Worm (Caenorhabditis elegans) whole organism, early embryonic: ENCODE results near the gene cst-1.

ENCODE experiments used
- B0310.2 ChIP-seq: sonication (generic microtip); optimal IDR thresholded peaks from 2 replicates; lab custom pipeline; 2016; ENCODE audit warnings: mild to moderate bottlenecking, missing genetic modification characterization, missing compliant biosample characterization
- F13C5.2 ChIP-seq: sonication (generic microtip); optimal IDR thresholded peaks from 2 replicates; lab custom pipeline; 2017; ENCODE audit warnings: mild to moderate bottlenecking, missing genetic modification characterization, inconsistent platforms, missing compliant biosample characterization
- aly-1 ChIP-seq: sonication (generic microtip); optimal IDR thresholded peaks from 2 replicates; lab custom pipeline; 2016; ENCODE audit warnings: missing genetic modification characterization, missing compliant biosample characterization
- ama-1 ChIP-seq: fragments of 150-350 bp; optimal IDR thresholded peaks from 2 replicates; lab custom pipeline; 2014
- ceh-13 ChIP-seq: fragments of 200-800 bp; sonication (Bioruptor generic); optimal IDR thresholded peaks from 2 replicates; lab custom pipeline; 2018; ENCODE audit warnings: mild to moderate bottlenecking, missing genetic modification characterization, missing compliant biosample characterization
- ceh-36 ChIP-seq: sonication (generic microtip); optimal IDR thresholded peaks from 2 replicates; lab custom pipeline; 2016; ENCODE audit warnings: missing genetic modification characterization, inconsistent platforms, missing compliant biosample characterization
- ets-7 ChIP-seq: sonication (generic microtip); optimal IDR thresholded peaks from 2 replicates; lab custom pipeline; 2016; ENCODE audit warnings: missing genotype, missing genetic modification characterization, missing compliant biosample characterization
- flt-1 ChIP-seq: fragments of 200-800 bp; sonication (Bioruptor generic); IDR thresholded peaks from 2 replicates; pipeline ENCODE4 v1.3.6; 2022; ENCODE audit warnings: missing genetic modification characterization, missing compliant biosample characterization
- hmbx-1 ChIP-seq: sonication (generic microtip); optimal IDR thresholded peaks from 2 replicates; lab custom pipeline; 2016; ENCODE audit warnings: mild to moderate bottlenecking, missing genetic modification characterization, missing compliant biosample characterization
- hmg-4 ChIP-seq: fragments of 200-800 bp; sonication (Bioruptor generic); optimal IDR thresholded peaks from 2 replicates; lab custom pipeline; 2018; ENCODE audit warnings: mild to moderate bottlenecking, missing genetic modification characterization, missing compliant biosample characterization
- hnd-1 ChIP-seq: sonication (generic microtip); optimal IDR thresholded peaks from 2 replicates; lab custom pipeline; 2016; ENCODE audit warnings: missing genetic modification characterization, missing compliant biosample characterization
- pes-1 ChIP-seq: fragments of 200-800 bp; sonication (Bioruptor generic); IDR thresholded peaks from 2 replicates; pipeline ENCODE4 v1.3.6; 2022; ENCODE audit warnings: missing genetic modification reagents, missing genetic modification characterization, missing compliant biosample characterization
- scrt-1 ChIP-seq: fragments of 200-800 bp; sonication (Bioruptor generic); IDR thresholded peaks from 2 replicates; pipeline ENCODE4 v1.3.6; 2022; ENCODE audit warnings: missing genetic modification characterization, missing compliant biosample characterization
- sea-1 ChIP-seq: fragments of 200-800 bp; sonication (Bioruptor generic); conservative IDR thresholded peaks from 2 replicates; pipeline ENCODE4 v1.3.6; 2022; ENCODE audit warnings: missing genetic modification characterization, missing compliant biosample characterization
- tbx-11 ChIP-seq: fragments of 200-800 bp; sonication (Bioruptor generic); IDR thresholded peaks from 2 replicates; pipeline ENCODE4 v1.3.6; 2022; ENCODE audit warnings: missing genetic modification characterization, missing compliant biosample characterization
- tbx-37 ChIP-seq: fragments of 200-800 bp; sonication (Bioruptor generic); conservative IDR thresholded peaks from 2 replicates; pipeline ENCODE4 v1.3.6; 2022; ENCODE audit warnings: missing genetic modification reagents, missing genetic modification characterization, missing compliant biosample characterization
- tra-4 ChIP-seq: sonication (generic microtip); optimal IDR thresholded peaks from 2 replicates; lab custom pipeline; 2017; ENCODE audit warnings: missing genetic modification characterization, missing compliant biosample characterization

Gene cst-1

ce11 chrX:4311668-4312067, 27.8 kb upstream of the cst-1 start, which contains the start of gene C52B9.8:
TSS of gene C52B9.8 (minus strand) at chrX:4311768.
- TF ChIP-seq tbx-37 (GFP tag; lab: Robert Waterston, UW) (no peak), F13C5.2 (tag; lab: Kevin White, UChicago) (no peak), hmg-4 (GFP tag; lab: Kevin White, UChicago) (no peak), tbx-11 (GFP tag; lab: Robert Waterston, UW) (no peak), pes-1 (no peak), ets-7 (tag; lab: Kevin White, UChicago) (no peak), tra-4 (tag; lab: Kevin White, UChicago) (no peak), B0310.2 (tag; lab: Kevin White, UChicago) (no peak), sea-1 (GFP tag; lab: Robert Waterston, UW) (no peak), hnd-1 (no peak), scrt-1 (GFP tag; lab: Robert Waterston, UW) (no peak), aly-1 (no peak), flt-1 (no peak), ama-1 (lab: Kevin White, UChicago) (no peak), ceh-13 (GFP tag; lab: Kevin White, UChicago) (no peak), ceh-36 (tag; lab: Kevin White, UChicago) (no peak), hmbx-1 (tag; lab: Kevin White, UChicago) (no peak)

ce11 chrX:4314939-4315338, 24.5 kb upstream of the cst-1 start:
- TF ChIP-seq scrt-1 (GFP tag; lab: Robert Waterston, UW) (no peak), ets-7 (tag; lab: Kevin White, UChicago) (no peak), hmbx-1 (tag; lab: Kevin White, UChicago) (no peak), sea-1 (GFP tag; lab: Robert Waterston, UW) (no peak), B0310.2 (tag; lab: Kevin White, UChicago) (no peak), hmg-4 (GFP tag; lab: Kevin White, UChicago) (no peak), flt-1 (no peak), ceh-36 (tag; lab: Kevin White, UChicago) (no peak), ceh-13 (GFP tag; lab: Kevin White, UChicago) (no peak), pes-1 (no peak), F13C5.2 (tag; lab: Kevin White, UChicago) (no peak), ama-1 (lab: Kevin White, UChicago) (no peak), aly-1 (no peak)

- no peak for TF ChIP-seq scrt-1 (GFP tag; lab: Robert Waterston, UW)
- no peak for TF ChIP-seq ets-7 (tag; lab: Kevin White, UChicago)
- no peak for TF ChIP-seq pes-1
- no peak for TF ChIP-seq hnd-1
- TF ChIP-seq hmbx-1 (tag; lab: Kevin White, UChicago): no peak
- no peak for TF ChIP-seq tbx-11 (GFP tag; lab: Robert Waterston, UW)
- TF ChIP-seq F13C5.2 (tag; lab: Kevin White, UChicago): no peak
- TF ChIP-seq flt-1: no peak
- no peak for TF ChIP-seq hmg-4 (GFP tag; lab: Kevin White, UChicago)
- no peak for TF ChIP-seq B0310.2 (tag; lab: Kevin White, UChicago)
- TF ChIP-seq tra-4 (tag; lab: Kevin White, UChicago): no peak
- no peak for TF ChIP-seq aly-1
- no peak for TF ChIP-seq ceh-36 (tag; lab: Kevin White, UChicago)
- no peak for TF ChIP-seq ama-1 (lab: Kevin White, UChicago)
- no peak for TF ChIP-seq ceh-13 (GFP tag; lab: Kevin White, UChicago)
These were observed 22.3 kb upstream of the cst-1 start for ce11 chrX:4317095-4317494.

- TF ChIP-seq ama-1 (lab: Kevin White, UChicago): no peak
- TF ChIP-seq ets-7 (tag; lab: Kevin White, UChicago): no peak
- TF ChIP-seq aly-1: no peak
- TF ChIP-seq pes-1: no peak
- TF ChIP-seq hmg-4 (GFP tag; lab: Kevin White, UChicago): no peak
- TF ChIP-seq F13C5.2 (tag; lab: Kevin White, UChicago): no peak
- no peak for TF ChIP-seq tra-4 (tag; lab: Kevin White, UChicago)
- no peak for TF ChIP-seq flt-1
- TF ChIP-seq ceh-36 (tag; lab: Kevin White, UChicago): no peak
- TF ChIP-seq sea-1 (GFP tag; lab: Robert Waterston, UW): no peak
- TF ChIP-seq scrt-1 (GFP tag; lab: Robert Waterston, UW): no peak
- TF ChIP-seq B0310.2 (tag; lab: Kevin White, UChicago): no peak
- no peak for TF ChIP-seq tbx-37 (GFP tag; lab: Robert Waterston, UW)
- TF ChIP-seq ceh-13 (GFP tag; lab: Kevin White, UChicago): no peak
- no peak for TF ChIP-seq hnd-1
- TF ChIP-seq tbx-11 (GFP tag; lab: Robert Waterston, UW): no peak
- no peak for TF ChIP-seq hmbx-1 (tag; lab: Kevin White, UChicago)
These were observed 18.9 kb upstream of the cst-1 start, which contains the start of gene dop-6 for ce11 chrX:4320563-4320962. TSS of gene dop-6 (plus strand) at chrX:4320863.

ce11 chrX:4322847-4323455, 16.5 kb upstream of the cst-1 start:
- TF ChIP-seq ama-1 (lab: Kevin White, UChicago): no peak
- no peak for TF ChIP-seq hmbx-1 (tag; lab: Kevin White, UChicago)
- TF ChIP-seq ceh-13 (GFP tag; lab: Kevin White, UChicago): no peak
- no peak for TF ChIP-seq pes-1
- TF ChIP-seq tbx-11 (GFP tag; lab: Robert Waterston, UW): no peak
- no peak for TF ChIP-seq tbx-37 (GFP tag; lab: Robert Waterston, UW)
- no peak for TF ChIP-seq hmg-4 (GFP tag; lab: Kevin White, UChicago)
- no peak for TF ChIP-seq flt-1
- TF ChIP-seq F13C5.2 (tag; lab: Kevin White, UChicago): no peak
- no peak for TF ChIP-seq scrt-1 (GFP tag; lab: Robert Waterston, UW)
- TF ChIP-seq tra-4 (tag; lab: Kevin White, UChicago): no peak
- no peak for TF ChIP-seq B0310.2 (tag; lab: Kevin White, UChicago)

ce11 chrX:4328816-4329215, 10.6 kb upstream of the cst-1 start, which contains the start of gene C24A8.5:
TSS of gene C24A8.5 (minus strand) at chrX:4328916.
- TF ChIP-seq ets-7 (tag; lab: Kevin White, UChicago) (no peak), pes-1 (no peak), B0310.2 (tag; lab: Kevin White, UChicago) (no peak), flt-1 (no peak), ama-1 (lab: Kevin White, UChicago) (no peak), tra-4 (tag; lab: Kevin White, UChicago) (no peak), hmg-4 (GFP tag; lab: Kevin White, UChicago) (no peak)
